Worm (Caenorhabditis elegans) whole organism, L4/young adult: ENCODE data around the gene F53A9.1.
"Not testable (repeated sequence)": the region's sequence is repeated elsewhere in the genome, so short reads cannot be mapped to it uniquely, and the experiment has no call there.

Experiments
- W03F9.2 ChIP-seq: fragments of 150-350 bp; optimal IDR thresholded peaks from 2 replicates; lab custom pipeline; 2014; ENCODE audit warnings: missing biosample characterization, missing genetic modification characterization
- dao-5 ChIP-seq: sonication (generic microtip); optimal IDR thresholded peaks from 2 replicates; lab custom pipeline; 2016; ENCODE audit warnings: missing genotype, missing genetic modification characterization, moderate library complexity, missing compliant biosample characterization
- him-1 ChIP-seq: sonication (generic microtip); optimal IDR thresholded peaks from 2 replicates; lab custom pipeline; 2016; ENCODE audit warnings: missing genotype, missing genetic modification reagents, missing genetic modification characterization, missing compliant biosample characterization

The F53A9.1 gene

DNA sequence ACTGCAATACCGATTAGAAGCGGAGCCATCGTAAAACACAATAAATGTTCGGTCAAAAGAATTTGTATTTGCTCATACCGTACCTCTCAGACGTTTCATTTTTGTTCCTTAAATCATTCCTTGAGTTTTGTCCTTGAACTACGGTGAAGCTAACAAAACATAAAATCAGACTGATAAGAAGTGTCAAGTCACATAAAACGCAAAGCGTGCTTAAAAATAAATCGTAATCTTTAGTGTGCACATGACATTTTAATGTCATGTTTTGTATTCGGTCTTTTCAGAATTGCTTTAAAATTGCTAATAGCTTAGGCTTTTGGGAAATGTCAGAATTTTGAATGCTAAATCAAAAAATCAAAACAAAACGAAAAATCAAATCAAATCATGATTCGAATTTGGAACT, 1.3 kb downstream of the F53A9.1 start:
- TF ChIP-seq W03F9.2 (tag; lab: Kevin White, UChicago) (no peak), dao-5 (no peak), him-1 (tag; lab: Kevin White, UChicago) (no peak)

DNA sequence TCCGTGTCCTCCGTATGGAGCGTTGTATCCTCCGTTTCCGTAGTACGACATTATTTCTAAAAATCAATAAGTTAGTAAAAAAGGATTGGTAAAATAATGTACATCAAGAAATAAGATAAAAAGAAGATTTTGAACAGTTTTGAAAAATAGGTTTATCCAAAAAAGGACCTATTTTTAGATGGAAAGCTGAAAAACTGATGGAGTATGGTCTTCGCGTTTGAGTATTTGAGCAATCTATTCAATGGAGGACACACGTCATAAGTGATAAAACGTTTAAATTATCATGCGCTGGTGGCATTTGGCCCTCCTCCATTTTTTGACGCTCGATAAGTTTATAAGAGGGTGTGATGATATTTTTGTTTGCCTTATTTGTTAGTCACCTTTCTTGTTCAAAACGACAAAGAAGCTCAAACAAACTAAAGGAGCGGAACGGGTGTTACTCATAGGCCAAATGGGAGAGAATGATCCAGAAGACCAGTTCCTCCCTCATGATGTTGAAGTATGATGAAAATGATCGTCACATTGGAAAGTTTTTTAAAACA, 2.4 kb downstream of the F53A9.1 start, which contains the start of gene F53A9.6:
TSS of gene F53A9.6 (minus strand) at position 51 of the 542 bp plus-strand sequence.
- TF ChIP-seq dao-5 (no peak), him-1 (tag; lab: Kevin White, UChicago) (no peak), W03F9.2 (tag; lab: Kevin White, UChicago) (no peak)

DNA sequence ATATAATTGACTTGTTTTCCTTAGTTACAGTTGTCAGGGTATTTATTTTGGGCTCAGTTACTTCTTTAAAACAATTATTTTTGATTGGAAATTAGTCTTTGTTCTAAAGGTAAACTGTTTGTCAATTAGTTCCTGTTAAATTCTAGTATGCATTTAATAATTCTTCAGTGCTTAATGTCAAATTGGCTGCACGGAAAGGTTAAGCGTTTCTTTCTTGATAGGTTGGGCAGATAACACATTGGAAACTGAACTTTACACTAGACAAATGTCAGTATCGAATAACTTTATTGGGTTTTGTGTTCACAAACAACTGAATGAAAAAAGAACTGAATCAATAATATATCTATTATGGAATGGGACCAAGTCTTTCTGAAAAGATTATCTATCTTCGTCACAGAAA, 3.5 kb downstream of the F53A9.1 start:
- TF ChIP-seq him-1 (tag; lab: Kevin White, UChicago) (no peak), W03F9.2 (tag; lab: Kevin White, UChicago) (no peak), dao-5 (no peak)

DNA sequence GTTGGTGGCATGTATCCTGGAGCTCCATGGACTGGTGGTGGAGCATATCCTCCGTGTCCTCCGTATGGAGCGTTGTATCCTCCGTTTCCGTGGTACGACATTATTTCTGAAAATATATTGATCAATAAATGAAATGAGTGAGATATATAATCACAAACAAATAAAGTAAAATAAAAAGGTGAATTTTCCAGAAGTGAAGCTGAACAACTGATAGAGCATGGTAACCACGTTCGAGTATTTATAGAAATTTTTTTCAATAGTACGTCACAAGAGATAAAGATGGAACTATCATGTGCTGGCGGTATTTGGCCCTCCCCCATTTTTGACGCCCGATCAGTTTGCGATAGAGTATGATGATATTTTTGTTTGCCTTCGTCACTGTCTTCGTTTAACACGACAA, 5.4 kb downstream of the F53A9.1 start, which contains the start of gene F53A9.7:
TSS of gene F53A9.7 (minus strand) at position 101 of the 400 bp plus-strand sequence.
- TF ChIP-seq him-1 (tag; lab: Kevin White, UChicago) (no peak), dao-5 (no peak), W03F9.2 (tag; lab: Kevin White, UChicago) (no peak)

DNA sequence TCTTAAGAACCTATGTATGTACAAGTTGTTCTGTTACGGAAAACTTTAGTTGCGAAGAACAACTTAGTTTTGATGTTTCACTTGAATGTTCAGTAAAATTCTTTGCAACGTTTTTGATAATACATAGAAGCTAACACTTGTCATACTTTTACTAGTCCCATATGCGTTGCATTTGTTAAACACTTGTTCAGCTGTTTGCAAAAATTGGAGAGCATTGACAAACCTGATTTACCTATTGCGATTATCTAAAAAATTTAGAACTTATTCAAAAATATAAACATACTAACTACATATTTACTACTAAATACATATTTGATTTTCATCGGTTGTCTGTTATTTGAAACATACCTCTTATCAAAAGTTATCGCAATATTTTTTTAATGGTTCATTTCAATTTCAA, 6.8 kb downstream of the F53A9.1 start:
- TF ChIP-seq him-1 (tag; lab: Kevin White, UChicago), result no peak
- TF ChIP-seq dao-5, result no peak
- TF ChIP-seq W03F9.2 (tag; lab: Kevin White, UChicago), result no peak

DNA sequence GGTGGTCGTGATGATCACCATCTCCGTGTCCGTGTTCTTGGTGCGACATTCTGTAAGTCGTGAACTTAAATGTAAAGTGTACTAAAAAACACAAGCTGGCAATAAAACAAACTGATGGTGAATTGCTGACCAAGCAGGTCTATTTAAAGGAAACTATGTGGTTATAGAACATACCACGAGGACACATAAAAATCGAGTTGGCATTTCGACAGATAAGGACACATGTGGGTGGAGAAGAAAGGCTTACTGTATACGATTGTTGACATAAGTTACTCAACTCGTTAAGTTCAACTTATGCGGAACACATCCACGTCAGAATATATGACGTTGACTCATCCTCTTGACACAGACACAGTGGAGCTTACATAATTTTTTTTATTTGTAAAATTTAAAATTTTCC, 7.5 kb downstream of the F53A9.1 start, which contains the start of gene F53A9.8:
TSS of gene F53A9.8 (minus strand) at position 49 of the 400 bp plus-strand sequence.
- no peak for TF ChIP-seq W03F9.2 (tag; lab: Kevin White, UChicago)
- TF ChIP-seq him-1 (tag; lab: Kevin White, UChicago), result no peak
- no peak for TF ChIP-seq dao-5

DNA sequence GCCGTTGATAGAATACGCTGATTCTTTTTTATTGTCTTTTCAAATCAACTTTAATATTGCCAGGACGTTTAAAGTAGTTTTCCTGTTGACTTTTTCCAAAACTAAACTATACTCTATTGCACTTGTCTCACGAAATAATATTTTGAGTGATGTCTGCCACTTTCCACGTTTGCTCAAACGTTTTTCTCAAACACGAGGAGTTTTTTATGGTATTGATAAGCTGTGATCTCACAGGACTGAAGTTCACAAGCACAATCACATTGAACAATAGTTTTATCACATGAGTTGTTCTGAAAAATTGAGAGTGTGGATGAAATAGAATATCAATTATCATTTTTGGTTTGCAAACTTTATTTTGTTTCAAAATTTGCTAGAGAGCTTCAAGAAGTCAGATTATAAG, 8.5 kb downstream of the F53A9.1 start:
- no peak for TF ChIP-seq W03F9.2 (tag; lab: Kevin White, UChicago)
- no peak for TF ChIP-seq him-1 (tag; lab: Kevin White, UChicago)
- TF ChIP-seq dao-5, result no peak

DNA sequence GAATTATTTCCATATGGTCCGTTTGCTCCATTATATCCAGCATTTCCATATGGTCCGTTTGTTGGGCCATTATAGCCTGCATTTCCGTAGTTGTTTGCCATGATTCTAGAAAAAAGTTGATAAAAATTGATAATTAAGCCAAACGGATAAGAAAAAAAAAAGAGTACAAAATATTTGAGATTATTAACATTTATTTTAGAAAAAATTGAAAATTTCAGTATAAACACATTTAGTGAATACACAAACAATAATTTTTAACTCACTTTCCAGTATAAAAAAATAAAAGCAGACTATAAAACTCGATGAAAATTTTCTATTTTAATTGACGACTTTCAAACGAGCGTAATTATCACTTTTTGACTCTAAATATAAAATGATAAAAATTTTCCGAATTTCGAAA, 9.3 kb downstream of the F53A9.1 start, which contains the start of gene F53A9.9:
TSS of gene F53A9.9 (minus strand) at position 101 of the 400 bp plus-strand sequence.
- TF ChIP-seq dao-5 (no peak), him-1 (tag; lab: Kevin White, UChicago) (no peak), W03F9.2 (tag; lab: Kevin White, UChicago) (no peak)

DNA sequence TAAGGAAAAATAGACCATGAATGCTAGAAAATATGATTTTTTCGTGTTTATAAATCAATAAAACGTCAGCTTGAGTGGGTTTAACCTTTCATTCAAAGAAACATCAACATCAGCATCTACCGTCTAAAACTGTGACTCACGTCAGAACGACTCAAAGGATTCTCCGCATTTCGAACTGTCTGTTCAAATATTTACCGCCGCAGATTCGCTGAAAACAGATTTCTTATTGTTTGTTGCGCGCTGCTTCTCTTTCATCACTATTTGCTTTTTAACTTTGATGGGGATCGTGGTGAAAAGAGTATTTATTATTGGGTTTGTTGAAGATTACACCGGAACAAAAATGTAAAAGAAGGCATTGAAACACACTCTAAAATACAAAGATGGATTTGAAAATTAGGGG, 9.9 kb downstream of the F53A9.1 start:
- no peak for TF ChIP-seq him-1 (tag; lab: Kevin White, UChicago)
- no peak for TF ChIP-seq dao-5
- no peak for TF ChIP-seq W03F9.2 (tag; lab: Kevin White, UChicago)

DNA sequence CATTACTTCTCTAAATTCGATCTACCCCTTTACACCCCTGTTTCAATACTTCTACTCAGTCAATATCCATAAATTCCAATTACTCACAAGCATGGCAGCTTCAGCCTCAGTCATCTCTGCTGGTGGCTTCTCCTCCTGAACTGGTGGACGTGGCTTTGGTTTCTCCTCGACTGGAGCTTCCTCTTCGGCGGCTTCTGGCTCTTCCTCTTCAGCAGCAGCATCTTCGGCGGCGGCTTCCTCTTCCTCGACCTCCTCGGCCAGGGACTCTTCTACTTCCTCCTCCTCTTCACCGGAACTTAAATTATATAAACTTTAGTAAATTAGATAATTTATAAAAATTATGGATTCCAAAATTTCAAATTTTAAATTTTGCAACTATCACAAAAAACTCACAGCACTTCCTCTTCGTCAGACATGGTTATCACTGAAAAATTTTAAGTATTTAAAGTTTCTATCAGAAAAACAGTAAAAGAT, 11.8 kb downstream of the F53A9.1 start, which contains the start of gene tnt-2:
TSS of gene tnt-2 (minus strand) at position 424 of the 474 bp plus-strand sequence.
- TF ChIP-seq W03F9.2 (tag; lab: Kevin White, UChicago) (no peak), dao-5 (no peak), him-1 (tag; lab: Kevin White, UChicago) (no peak)

DNA sequence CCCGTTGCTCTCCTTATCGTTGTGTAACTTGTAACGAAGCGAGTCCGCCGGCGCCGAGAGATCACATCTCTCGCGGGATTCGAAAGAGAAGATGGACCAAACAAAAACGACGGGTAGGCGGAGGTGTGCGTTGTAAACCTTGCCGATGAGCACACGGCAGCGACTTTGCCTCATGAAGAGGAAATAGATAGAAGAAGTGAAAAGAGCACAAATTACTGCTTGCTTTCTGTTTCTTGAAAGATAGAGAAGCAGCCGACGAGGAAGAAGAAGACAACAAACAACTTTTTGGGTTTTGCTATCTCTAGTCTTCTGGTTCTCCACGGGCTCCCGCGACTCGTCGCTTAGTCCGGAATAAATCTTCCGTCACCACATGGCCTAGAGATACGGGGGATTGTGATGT, 12.4 kb downstream of the F53A9.1 start:
- no peak for TF ChIP-seq him-1 (tag; lab: Kevin White, UChicago)
- no peak for TF ChIP-seq dao-5
- TF ChIP-seq W03F9.2 (tag; lab: Kevin White, UChicago), result no peak

DNA sequence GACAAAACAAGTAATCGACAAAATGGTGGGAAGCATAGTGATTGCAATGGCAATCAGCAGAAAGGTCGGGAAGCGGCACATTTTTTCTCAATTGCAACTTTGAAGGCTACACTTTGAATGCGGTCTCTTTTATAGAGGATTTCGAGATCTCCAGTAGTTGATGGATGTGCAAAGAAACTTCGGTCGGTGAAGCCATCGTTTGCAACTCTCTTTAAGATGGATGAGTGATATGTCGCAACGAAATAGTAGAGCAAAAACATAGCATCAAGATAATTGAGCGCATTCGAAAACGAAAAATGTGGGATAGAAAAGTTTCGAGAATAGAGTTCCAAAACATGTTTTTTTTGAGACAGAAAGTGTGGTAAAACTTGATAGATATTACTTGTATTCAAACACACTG, 15.9 kb downstream of the F53A9.1 start, which contains the start of gene EGAP4.1:
TSS of gene EGAP4.1 (minus strand) at position 101 of the 400 bp plus-strand sequence.
- no peak for TF ChIP-seq dao-5
- no peak for TF ChIP-seq W03F9.2 (tag; lab: Kevin White, UChicago)
- TF ChIP-seq him-1 (tag; lab: Kevin White, UChicago), result no peak

DNA sequence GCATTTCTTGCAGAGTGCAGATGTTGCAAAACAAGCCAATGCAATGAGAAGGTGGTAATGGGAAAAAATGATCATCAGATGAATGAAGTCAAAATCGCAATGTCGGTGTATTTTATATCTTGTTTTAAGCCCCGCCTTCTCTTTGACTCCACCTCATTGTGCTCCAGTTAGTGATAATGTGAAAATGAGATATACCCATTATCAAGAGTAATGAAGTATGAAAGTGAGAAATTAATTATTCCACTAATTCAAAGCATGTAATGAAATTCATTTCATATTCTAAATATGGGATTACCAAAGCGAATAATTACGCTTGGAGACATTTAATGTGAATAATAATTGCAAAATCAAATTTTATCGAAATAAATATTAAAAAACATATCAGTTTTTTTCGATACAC, 20.4 kb downstream of the F53A9.1 start, which contains the start of gene M02D8.6:
TSS of gene M02D8.6 (minus strand) at position 101 of the 400 bp plus-strand sequence.
- TF ChIP-seq W03F9.2 (tag; lab: Kevin White, UChicago); dao-5; him-1 (tag; lab: Kevin White, UChicago): not testable (repeated sequence)

DNA sequence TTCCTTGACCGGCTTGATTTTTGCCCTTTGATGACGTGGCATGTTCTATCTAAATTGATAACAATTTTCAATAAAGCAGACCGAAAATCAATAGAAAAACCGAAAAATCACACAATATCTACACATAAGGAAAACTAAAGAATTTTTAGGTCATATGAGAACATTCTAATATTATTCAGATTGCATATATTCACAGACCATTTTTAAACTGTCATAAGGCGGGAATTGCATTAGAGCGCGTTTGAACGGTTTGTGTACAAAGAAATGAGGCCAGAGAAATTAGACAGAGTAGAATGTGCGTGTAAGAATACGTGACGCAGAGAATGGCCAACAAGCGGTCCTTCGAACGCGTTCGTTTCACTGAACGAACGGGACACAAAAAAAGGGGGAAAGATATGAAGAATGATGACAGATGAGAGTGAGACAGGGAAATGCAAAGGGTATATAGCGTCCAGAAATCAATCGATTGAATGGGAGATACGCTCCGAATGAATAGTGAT, 25.6 kb downstream of the F53A9.1 start, which contains the start of gene M02D8.3:
TSS of gene M02D8.3 (minus strand) at position 51 of the 500 bp plus-strand sequence.
- TF ChIP-seq W03F9.2 (tag; lab: Kevin White, UChicago), result peak; percentile 68
- TF ChIP-seq dao-5, result no peak
